Fruit fly (Drosophila melanogaster) whole organism, embryonic: ENCODE results near the gene Doc1.

Experiments used
- Abd-B ChIP-seq: fragments of 200-800 bp; sonication (Bioruptor generic); optimal IDR thresholded peaks from 2 replicates; lab custom pipeline; 2018; ENCODE audit warnings: missing biosample characterization, mild to moderate bottlenecking, missing genetic modification characterization, moderate library complexity
- B-H1 ChIP-seq: fragments of 200-800 bp; sonication (Bioruptor generic); IDR thresholded peaks from 3 replicates; pipeline ENCODE4 v1.3.6; 2022; ENCODE audit warnings: missing biosample characterization, missing genetic modification characterization
- CG11398 ChIP-seq: fragments of 200-800 bp; sonication (Bioruptor generic); optimal IDR thresholded peaks from 2 replicates; lab custom pipeline; 2016; ENCODE audit warnings: missing biosample characterization, missing genetic modification characterization
- CG3281 ChIP-seq: fragments of 200-800 bp; sonication (Bioruptor generic); optimal IDR thresholded peaks from 3 replicates; lab custom pipeline; 2017; ENCODE audit warnings: missing biosample characterization, mild to moderate bottlenecking, missing genetic modification characterization
- CG7786 ChIP-seq: fragments of 200-800 bp; sonication (Bioruptor generic); optimal IDR thresholded peaks from 2 replicates; lab custom pipeline; 2016; ENCODE audit warnings: missing biosample characterization, missing genetic modification characterization
- HLH3B ChIP-seq: fragments of 200-800 bp; sonication (Bioruptor generic); IDR thresholded peaks from 2 replicates; pipeline ENCODE4 v1.3.6; 2022; ENCODE audit warnings: missing biosample characterization, missing genetic modification characterization
- Hand ChIP-seq: fragments of 200-800 bp; sonication (Bioruptor generic); optimal IDR thresholded peaks from 2 replicates; lab custom pipeline; 2017; ENCODE audit warnings: mild to moderate bottlenecking, missing biosample characterization, missing genetic modification reagents, missing genetic modification characterization
- cas ChIP-seq: fragments of 200-800 bp; sonication (Bioruptor generic); IDR thresholded peaks from 2 replicates; pipeline ENCODE4 v1.3.6; 2022; ENCODE audit warnings: missing biosample characterization, missing genetic modification characterization

- TF ChIP-seq CG3281 (GFP tag; lab: Kevin White, UChicago) (peak; percentile 11), cas (GFP tag; lab: Robert Waterston, UW) (no peak), CG11398 (no peak), HLH3B (GFP tag; lab: Robert Waterston, UW) (no peak), CG7786 (GFP tag; lab: Kevin White, UChicago) (no peak), B-H1 (GFP tag; lab: Robert Waterston, UW) (no peak), Abd-B (GFP tag; lab: Kevin White, UChicago) (peak; percentile 9), Hand (GFP tag; lab: Kevin White, UChicago) (no peak)
Measured at dm6 chr3L:9092356-9093103, 51.4 kb downstream of the Doc1 start, which contains the start of gene CG32032.
